Worm (Caenorhabditis elegans) whole organism, L1 larva: ENCODE results near the gene msp-51.
A peak's percentile ranks its signal among the peaks of the same experiment; 100 is the strongest.

ENCODE experiments used
- C04F5.9 ChIP-seq: sonication (generic microtip); optimal IDR thresholded peaks from 2 replicates; lab custom pipeline; 2016; ENCODE audit warnings: missing genetic modification characterization, missing compliant biosample characterization
- C34B4.2 ChIP-seq: sonication (generic microtip); optimal IDR thresholded peaks from 2 replicates; lab custom pipeline; 2017; ENCODE audit warnings: mild to moderate bottlenecking, missing genetic modification characterization, missing compliant biosample characterization
- Y116A8C.19 ChIP-seq: sonication (generic microtip); optimal IDR thresholded peaks from 2 replicates; lab custom pipeline; 2016; ENCODE audit warnings: missing compliant biosample characterization, missing genetic modification characterization, borderline replicate concordance
- aha-1 ChIP-seq: fragments of 150-350 bp; optimal IDR thresholded peaks from 2 replicates; lab custom pipeline; 2014; ENCODE audit warnings: missing biosample characterization, missing genetic modification characterization
- alr-1 ChIP-seq: fragments of 200-800 bp; sonication (Bioruptor generic); optimal IDR thresholded peaks from 2 replicates; lab custom pipeline; 2018; ENCODE audit warnings: borderline replicate concordance, mild to moderate bottlenecking, missing genetic modification characterization, missing compliant biosample characterization
- aly-2 ChIP-seq: fragments of 150-350 bp; optimal IDR thresholded peaks from 2 replicates; lab custom pipeline; 2014; ENCODE audit warnings: missing biosample characterization, missing genetic modification characterization
- blmp-1 ChIP-seq: fragments of 150-350 bp; optimal IDR thresholded peaks from 2 replicates; lab custom pipeline; 2014; ENCODE audit warnings: missing biosample characterization, missing genetic modification characterization
- ceh-88 ChIP-seq: fragments of 200-800 bp; sonication (Bioruptor generic); IDR thresholded peaks from 2 replicates; pipeline ENCODE4 v1.3.6; 2022; ENCODE audit warnings: missing genetic modification characterization, missing compliant biosample characterization
- dpl-1 ChIP-seq, 3 experiments: fragments of 150-350 bp in 2 of 3; sonication (generic microtip) in 1 of 3; optimal IDR thresholded peaks; 2 replicates each; lab custom pipeline; 2014 to 2017; ENCODE audit warnings: missing biosample characterization in 3 of 3, missing genetic modification characterization in 3 of 3, missing genetic modification reagents in 3 of 3
- dsc-1 ChIP-seq: sonication (generic microtip); optimal IDR thresholded peaks from 2 replicates; lab custom pipeline; 2016; ENCODE audit warnings: mild to moderate bottlenecking, missing genetic modification characterization, missing compliant biosample characterization
- efl-1 ChIP-seq, 4 experiments: fragments of 150-350 bp; optimal IDR thresholded peaks in 3 of 4; peaks in 1 of 4; 1 replicate in 1 of 4; 2 replicates in 3 of 4; lab custom pipeline; 2014; ENCODE audit warnings: missing biosample characterization in 2 of 4, missing genetic modification characterization in 2 of 4, missing genetic modification reagents in 2 of 4
- egl-13 ChIP-seq: sonication (generic microtip); optimal IDR thresholded peaks from 2 replicates; lab custom pipeline; 2016; ENCODE audit warnings: missing genotype, missing genetic modification reagents, missing genetic modification characterization, missing compliant biosample characterization
- egl-27 ChIP-seq, 2 experiments: fragments of 150-350 bp in 1 of 2; sonication (generic microtip); optimal IDR thresholded peaks; 3 replicates each; lab custom pipeline; 2017 to 2018; ENCODE audit warnings: missing biosample characterization in 2 of 2, missing genetic modification characterization in 2 of 2, missing genetic modification reagents in 2 of 2
- elt-2 ChIP-seq: sonication (generic microtip); optimal IDR thresholded peaks from 2 replicates; lab custom pipeline; 2016; ENCODE audit warnings: missing genetic modification characterization, mild to moderate bottlenecking, inconsistent platforms, missing compliant biosample characterization, missing genetic modification reagents
- fkh-8 ChIP-seq: sonication (generic microtip); optimal IDR thresholded peaks from 2 replicates; lab custom pipeline; 2016; ENCODE audit warnings: mild to moderate bottlenecking, missing genetic modification characterization, missing compliant biosample characterization
- fos-1 ChIP-seq: fragments of 150-350 bp; optimal IDR thresholded peaks from 2 replicates; lab custom pipeline; 2014; ENCODE audit warnings: missing biosample characterization, missing genetic modification characterization
- hlh-17 ChIP-seq: fragments of 200-800 bp; sonication (Bioruptor generic); optimal IDR thresholded peaks from 2 replicates; lab custom pipeline; 2018; ENCODE audit warnings: missing genetic modification characterization, mild to moderate bottlenecking, missing compliant biosample characterization, moderate library complexity, borderline replicate concordance
- hlh-4 ChIP-seq: sonication (generic microtip); optimal IDR thresholded peaks from 2 replicates; lab custom pipeline; 2016; ENCODE audit warnings: mild to moderate bottlenecking, missing genetic modification characterization, missing compliant biosample characterization
- hpl-2 ChIP-seq: fragments of 150-350 bp; optimal IDR thresholded peaks from 2 replicates; lab custom pipeline; 2014; ENCODE audit warnings: missing biosample characterization, missing genetic modification reagents, missing genetic modification characterization
- lin-14 ChIP-seq: fragments of 200-800 bp; sonication (Bioruptor generic); optimal IDR thresholded peaks from 2 replicates; lab custom pipeline; 2018; ENCODE audit warnings: mild to moderate bottlenecking, missing genetic modification characterization, moderate library complexity, missing compliant biosample characterization
- lin-15B ChIP-seq: fragments of 150-350 bp; sonication (generic microtip); optimal IDR thresholded peaks from 3 replicates; lab custom pipeline; 2014; ENCODE audit warnings: missing biosample characterization, missing genetic modification characterization
- lin-35 ChIP-seq, 2 experiments: fragments of 150-350 bp; optimal IDR thresholded peaks; 2 replicates each; lab custom pipeline; 2014; ENCODE audit warnings: missing biosample characterization in 2 of 2, missing genetic modification characterization in 2 of 2, missing genetic modification reagents in 2 of 2
- lsy-2 ChIP-seq, 2 experiments: fragments of 150-350 bp; optimal IDR thresholded peaks; 2 replicates each; lab custom pipeline; 2014; ENCODE audit warnings: missing biosample characterization in 2 of 2, missing genetic modification characterization in 2 of 2
- mab-9 ChIP-seq: fragments of 200-800 bp; sonication (Bioruptor generic); IDR thresholded peaks from 2 replicates; pipeline ENCODE4 v1.3.6; 2022; ENCODE audit warnings: missing genetic modification reagents, missing genetic modification characterization, missing compliant biosample characterization
- mdl-1 ChIP-seq, 2 experiments: fragments of 150-350 bp; optimal IDR thresholded peaks; 2 replicates each; lab custom pipeline; 2014 to 2017; ENCODE audit warnings: missing biosample characterization in 2 of 2, missing genetic modification characterization in 2 of 2, inconsistent platforms in 1 of 2
- mef-2 ChIP-seq: fragments of 150-350 bp; optimal IDR thresholded peaks from 2 replicates; lab custom pipeline; 2014; ENCODE audit warnings: missing biosample characterization, missing genetic modification characterization
- mep-1 ChIP-seq: fragments of 150-350 bp; optimal IDR thresholded peaks from 2 replicates; lab custom pipeline; 2014; ENCODE audit warnings: missing biosample characterization, missing genetic modification characterization
- nhr-12 ChIP-seq: sonication (generic microtip); optimal IDR thresholded peaks from 2 replicates; lab custom pipeline; 2017; ENCODE audit warnings: missing biosample characterization, missing genetic modification characterization
- nhr-47 ChIP-seq: sonication (generic microtip); optimal IDR thresholded peaks from 2 replicates; lab custom pipeline; 2016; ENCODE audit warnings: mild to moderate bottlenecking, missing genetic modification characterization, moderate library complexity, missing compliant biosample characterization
- nhr-71 ChIP-seq: sonication (generic microtip); optimal IDR thresholded peaks from 2 replicates; lab custom pipeline; 2016; ENCODE audit warnings: mild to moderate bottlenecking, missing genetic modification characterization, moderate library complexity, missing compliant biosample characterization
- nhr-76 ChIP-seq: sonication (generic microtip); optimal IDR thresholded peaks from 2 replicates; lab custom pipeline; 2017; ENCODE audit warnings: missing biosample characterization, missing genetic modification characterization
- nhr-77 ChIP-seq: fragments of 150-350 bp; optimal IDR thresholded peaks from 2 replicates; lab custom pipeline; 2014; ENCODE audit warnings: missing biosample characterization, missing genetic modification characterization
- sox-4 ChIP-seq: sonication (generic microtip); optimal IDR thresholded peaks from 2 replicates; lab custom pipeline; 2016; ENCODE audit warnings: missing genetic modification characterization, missing compliant biosample characterization
- sptf-1 ChIP-seq: fragments of 150-350 bp; optimal IDR thresholded peaks from 2 replicates; lab custom pipeline; 2014; ENCODE audit warnings: missing biosample characterization, missing genetic modification characterization
- tbx-2 ChIP-seq: sonication (generic microtip); optimal IDR thresholded peaks from 2 replicates; lab custom pipeline; 2016; ENCODE audit warnings: missing genetic modification characterization, missing compliant biosample characterization
- tlp-1 ChIP-seq: fragments of 150-350 bp; optimal IDR thresholded peaks from 2 replicates; lab custom pipeline; 2014; ENCODE audit warnings: missing biosample characterization, missing genetic modification characterization
- unc-130 ChIP-seq: fragments of 150-350 bp; optimal IDR thresholded peaks from 2 replicates; lab custom pipeline; 2017; ENCODE audit warnings: missing biosample characterization, missing genetic modification characterization, inconsistent platforms
- vab-15 ChIP-seq: sonication (generic microtip); optimal IDR thresholded peaks from 2 replicates; lab custom pipeline; 2017; ENCODE audit warnings: missing genotype, mild to moderate bottlenecking, missing genetic modification characterization, missing compliant biosample characterization
- xbp-1 ChIP-seq: sonication (generic microtip); optimal IDR thresholded peaks from 2 replicates; lab custom pipeline; 2016; ENCODE audit warnings: missing genetic modification characterization, missing compliant biosample characterization
- zip-4 ChIP-seq: fragments of 200-800 bp; sonication (Bioruptor generic); optimal IDR thresholded peaks from 2 replicates; lab custom pipeline; 2018; ENCODE audit warnings: mild to moderate bottlenecking, missing genetic modification characterization, moderate library complexity, missing compliant biosample characterization

Gene msp-51

DNA sequence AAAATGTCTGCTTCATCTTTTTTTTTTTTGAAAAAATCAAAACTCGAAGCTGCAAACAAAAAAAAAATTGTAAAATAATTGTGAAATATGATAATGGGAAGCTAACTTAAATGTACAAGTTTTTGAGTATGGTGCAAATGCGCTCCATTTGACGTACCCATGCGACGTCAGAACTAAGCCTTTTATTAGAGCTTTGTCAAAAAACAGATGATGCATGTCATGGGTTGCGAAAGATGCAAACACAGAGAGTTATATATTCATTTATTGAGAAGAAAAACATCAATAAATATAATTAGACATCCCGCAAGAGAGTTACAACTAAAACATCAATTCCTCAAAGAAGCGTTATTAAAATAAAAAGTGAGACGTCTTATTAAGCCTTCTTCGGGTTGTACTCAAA lies 673 bp downstream of the msp-51 start:
- TF ChIP-seq dsc-1 (tag; lab: Kevin White, UChicago) (peak; percentile 58), mdl-1 (tag; optimal IDR thresholded peaks at IDR 0.05; lab: Kevin White, UChicago) (no peak), C04F5.9 (tag; lab: Kevin White, UChicago) (no peak), efl-1 (optimal IDR thresholded peaks at IDR 0.05; lab: Kevin White, UChicago) (no peak), efl-1 (GFP tag; optimal IDR thresholded peaks at IDR 0.05 in 1 of 2; lab: Kevin White, UChicago) (peak in 1 of 2 experiments; percentile 54)

DNA sequence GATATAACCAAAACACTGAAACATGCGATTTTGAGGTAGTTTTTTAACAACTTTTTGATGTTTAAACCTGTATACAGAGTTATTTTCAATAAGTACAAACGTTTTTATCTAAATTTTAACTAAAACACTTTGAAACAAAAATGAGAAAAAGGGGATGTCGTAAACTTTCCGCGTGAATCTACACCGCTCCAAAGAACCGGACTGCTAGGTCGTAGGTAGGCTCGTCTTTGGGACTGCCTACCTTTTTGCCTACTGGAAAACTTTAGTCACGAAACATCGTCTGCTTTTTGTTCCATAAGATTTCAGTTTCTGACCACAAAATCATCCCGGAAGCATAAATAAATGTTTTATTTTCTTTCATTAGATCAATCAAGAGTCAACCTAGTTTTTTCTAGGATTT lies 3.9 kb downstream of the msp-51 start:
- TF ChIP-seq ceh-88 (GFP tag; lab: Robert Waterston, UW) (no peak), mep-1 (tag; lab: Kevin White, UChicago) (no peak), nhr-76 (tag; lab: Kevin White, UChicago) (no peak)

DNA sequence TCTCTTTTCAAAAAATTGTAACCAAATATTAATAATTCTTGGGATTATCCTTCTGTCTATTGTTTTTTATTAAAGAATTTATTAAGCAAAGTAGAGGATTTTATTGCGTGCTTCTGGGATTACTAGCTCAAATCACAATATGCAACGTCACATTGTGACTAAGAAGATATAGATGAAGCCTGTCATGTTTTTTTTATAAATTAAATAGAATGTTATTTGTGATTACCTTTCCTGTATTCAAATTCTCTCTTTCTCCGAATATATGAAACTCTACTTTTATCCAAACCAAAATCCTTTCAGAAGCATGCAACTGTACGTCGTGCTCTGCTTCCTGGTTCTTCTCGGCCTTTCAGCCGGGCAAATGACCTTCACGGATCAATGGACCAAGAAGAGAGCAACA lies 4.6 kb downstream of the msp-51 start, which contains the start of gene nlp-47:
Gene nlp-47 (plus strand): TSS at position 301 of the 400 bp plus-strand sequence.
- TF ChIP-seq dsc-1 (tag; lab: Kevin White, UChicago) (peak; percentile 62), Y116A8C.19 (tag; lab: Kevin White, UChicago) (no peak)
- TF ChIP-seq, all 84 proteins: peak for 1

DNA sequence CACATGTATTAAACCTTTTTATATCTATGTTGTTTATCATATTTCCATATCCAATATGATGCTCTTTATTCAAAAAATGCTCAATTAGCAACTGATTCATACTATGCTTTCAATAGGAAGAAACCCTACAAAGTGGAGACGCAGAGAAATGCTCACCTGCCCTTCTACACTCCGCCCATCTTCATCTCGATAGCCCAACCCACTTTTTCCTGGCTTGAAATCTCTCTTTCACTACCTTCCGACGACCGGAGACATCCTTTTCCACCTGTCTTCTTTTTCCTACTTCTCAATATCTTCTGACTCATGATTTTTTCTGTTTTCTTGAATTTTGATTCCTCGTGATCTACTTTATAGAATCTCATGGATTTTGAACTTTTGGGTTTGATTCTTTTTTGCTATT lies 6.2 kb downstream of the msp-51 start:
- TF ChIP-seq dsc-1 (tag; lab: Kevin White, UChicago) (peak; percentile 43), sox-4 (tag; lab: Kevin White, UChicago) (peak; percentile 55), hpl-2 (GFP tag; lab: Kevin White, UChicago) (no peak), tbx-2 (tag; lab: Kevin White, UChicago) (no peak), xbp-1 (tag; lab: Kevin White, UChicago) (no peak), mef-2 (tag; lab: Kevin White, UChicago) (no peak), tlp-1 (tag; lab: Kevin White, UChicago) (no peak), nhr-76 (tag; lab: Kevin White, UChicago) (no peak), zip-4 (GFP tag; lab: Kevin White, UChicago) (no peak), C34B4.2 (tag; lab: Kevin White, UChicago) (no peak), nhr-71 (tag; lab: Kevin White, UChicago) (peak; percentile 37), fkh-8 (tag; lab: Kevin White, UChicago) (peak; percentile 76), nhr-47 (peak; percentile 38), nhr-77 (tag; lab: Kevin White, UChicago) (no peak), lin-14 (GFP tag; lab: Kevin White, UChicago) (no peak)

DNA sequence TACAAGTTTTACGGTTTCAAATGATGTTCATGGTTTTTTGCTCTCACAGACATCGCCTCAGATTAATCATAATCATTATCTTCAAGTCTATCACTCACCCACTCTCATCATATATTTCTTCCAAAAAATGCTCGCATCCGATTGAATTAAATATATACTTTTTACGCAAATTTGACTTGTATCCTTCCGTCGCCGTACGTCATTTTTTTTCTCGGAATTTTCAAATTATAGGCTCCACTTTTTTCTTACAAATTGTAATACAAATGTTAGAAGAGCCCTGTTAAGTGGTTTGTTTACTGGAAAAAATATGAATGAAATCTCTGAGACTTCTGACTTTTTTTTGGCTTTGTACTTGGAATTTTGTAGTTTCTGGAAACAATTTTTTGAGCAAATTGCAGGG lies 8.0 kb downstream of the msp-51 start:
- TF ChIP-seq lsy-2 (tag; optimal IDR thresholded peaks at IDR 0.05; lab: Kevin White, UChicago) = no peak
- peak; percentile 61 for TF ChIP-seq dsc-1 (tag; lab: Kevin White, UChicago)
- no peak for TF ChIP-seq nhr-77 (tag; lab: Kevin White, UChicago)
- no peak for TF ChIP-seq aha-1
- TF ChIP-seq nhr-12 = no peak
- no peak for TF ChIP-seq unc-130 (tag; lab: Kevin White, UChicago)
- TF ChIP-seq nhr-47 = peak; percentile 30
- TF ChIP-seq Y116A8C.19 (tag; lab: Kevin White, UChicago) = no peak
- TF ChIP-seq dpl-1 (GFP tag; optimal IDR thresholded peaks at IDR 0.05; lab: Kevin White, UChicago) = no peak
- no peak for TF ChIP-seq tbx-2 (tag; lab: Kevin White, UChicago)
- TF ChIP-seq fos-1 (tag; lab: Kevin White, UChicago) = no peak
- TF ChIP-seq lin-35 (GFP tag; optimal IDR thresholded peaks at IDR 0.05; lab: Kevin White, UChicago) = no peak
- TF ChIP-seq aly-2 (tag; lab: Kevin White, UChicago) = no peak
- no peak for TF ChIP-seq blmp-1
- no peak for TF ChIP-seq efl-1 (optimal IDR thresholded peaks at IDR 0.05; lab: Kevin White, UChicago)
- TF ChIP-seq efl-1 (GFP tag; optimal IDR thresholded peaks at IDR 0.05 in 1 of 2; lab: Kevin White, UChicago) = peak in 1 of 2 experiments; percentile 10
- TF ChIP-seq vab-15 (tag; lab: Kevin White, UChicago) = no peak
- TF ChIP-seq sox-4 (tag; lab: Kevin White, UChicago) = no peak
- peak; percentile 46 for TF ChIP-seq fkh-8 (tag; lab: Kevin White, UChicago)
- TF ChIP-seq hpl-2 (GFP tag; lab: Kevin White, UChicago) = no peak
- no peak for TF ChIP-seq alr-1
- TF ChIP-seq elt-2 (tag; lab: Kevin White, UChicago) = no peak
- TF ChIP-seq nhr-71 (tag; lab: Kevin White, UChicago) = peak; percentile 24
- TF ChIP-seq egl-27 (tag; optimal IDR thresholded peaks at IDR 0.05; lab: Kevin White, UChicago) = no peak
- TF ChIP-seq lin-15B (tag; lab: Kevin White, UChicago) = no peak
- TF ChIP-seq mef-2 (tag; lab: Kevin White, UChicago) = no peak
- no peak for TF ChIP-seq mab-9
- TF ChIP-seq sptf-1 (tag; lab: Kevin White, UChicago) = no peak
- no peak for TF ChIP-seq hlh-4
- no peak for TF ChIP-seq hlh-17 (GFP tag; lab: Kevin White, UChicago)
- peak; percentile 73 for TF ChIP-seq egl-13 (tag; lab: Kevin White, UChicago)
